Worm (Caenorhabditis elegans) whole organism, early embryonic: ENCODE data around the gene F26D11.13.

Source experiments
- F13C5.2 ChIP-seq: sonication (generic microtip); optimal IDR thresholded peaks from 2 replicates; lab custom pipeline; 2017; ENCODE audit warnings: mild to moderate bottlenecking, missing genetic modification characterization, inconsistent platforms, missing compliant biosample characterization
- ama-1 ChIP-seq: fragments of 150-350 bp; optimal IDR thresholded peaks from 2 replicates; lab custom pipeline; 2014
- hmg-4 ChIP-seq: fragments of 200-800 bp; sonication (Bioruptor generic); optimal IDR thresholded peaks from 2 replicates; lab custom pipeline; 2018; ENCODE audit warnings: mild to moderate bottlenecking, missing genetic modification characterization, missing compliant biosample characterization
- hnd-1 ChIP-seq: sonication (generic microtip); optimal IDR thresholded peaks from 2 replicates; lab custom pipeline; 2016; ENCODE audit warnings: missing genetic modification characterization, missing compliant biosample characterization
- pes-1 ChIP-seq: fragments of 200-800 bp; sonication (Bioruptor generic); IDR thresholded peaks from 2 replicates; pipeline ENCODE4 v1.3.6; 2022; ENCODE audit warnings: missing genetic modification reagents, missing genetic modification characterization, missing compliant biosample characterization
- tbx-11 ChIP-seq: fragments of 200-800 bp; sonication (Bioruptor generic); IDR thresholded peaks from 2 replicates; pipeline ENCODE4 v1.3.6; 2022; ENCODE audit warnings: missing genetic modification characterization, missing compliant biosample characterization

- TF ChIP-seq ama-1 (lab: Kevin White, UChicago) (no peak), hnd-1 (tag; lab: Kevin White, UChicago) (no peak), hmg-4 (no peak), F13C5.2 (no peak), pes-1 (GFP tag; lab: Robert Waterston, UW) (no peak), tbx-11 (no peak)
These were observed 4.4 kb upstream of the F26D11.13 start, which contains the start of the genes clec-217 and F26D11.2 for ce11 chrV:7958740-7959320.
